Fruit fly (Drosophila melanogaster): ENCODE measurements around the gene Ugt36E1.
A peak's percentile ranks its signal among the peaks of the same experiment; 100 is the strongest.

Ugt36E1 gene

DNA sequence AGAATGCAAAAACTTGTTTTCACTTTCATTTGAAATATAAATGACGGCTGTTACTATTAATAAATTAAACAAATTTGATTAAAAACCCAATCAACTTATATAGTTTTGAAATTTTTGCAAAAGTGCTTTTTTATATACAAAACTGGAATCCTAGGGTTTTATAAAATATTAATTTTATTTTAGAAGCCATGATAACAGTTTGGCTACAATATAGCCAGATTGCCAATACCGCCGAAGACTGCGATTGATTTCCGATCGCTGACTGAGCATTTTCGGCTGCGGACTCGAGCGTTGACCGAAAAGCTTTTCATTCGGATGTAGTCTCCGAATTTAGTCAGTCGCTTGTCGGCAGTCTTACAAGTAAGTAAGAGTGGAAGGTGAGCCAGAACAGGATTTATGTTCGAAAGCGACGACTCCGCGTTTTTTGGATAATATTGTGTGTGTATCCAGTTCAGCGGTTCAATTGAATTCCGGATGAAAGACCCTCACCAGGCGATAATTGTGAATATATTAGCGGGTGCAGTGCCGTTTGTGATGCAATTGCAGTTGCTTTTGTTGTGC, 3.2 kb upstream of the Ugt36E1 start, which contains the start of gene Ugt36D1 (continued):
- TF ChIP-seq GATAe (GFP tag; conservative IDR thresholded peaks at IDR 0.05): no peak
- TF ChIP-seq CG16779 (GFP tag; IDR thresholded peaks at IDR 0.05): no peak
- no peak for TF ChIP-seq CG14050 (GFP tag; IDR thresholded peaks at IDR 0.05)
- TF ChIP-seq CG10543 (GFP tag; optimal IDR thresholded peaks at IDR 0.05): peak; percentile 17
- TF ChIP-seq E2f1 (GFP tag; IDR thresholded peaks at IDR 0.05): peak; percentile 36; the same call in 1 of the 2 replicates
- peak; percentile 2 for TF ChIP-seq p53 (GFP tag; optimal IDR thresholded peaks at IDR 0.05)
- TF ChIP-seq CG13287 (GFP tag; IDR thresholded peaks at IDR 0.05; ENCODE audit: partially characterized antibody): peak; percentile 43; the same call in 1 of the 2 replicates
- TF ChIP-seq CG4820 (GFP tag; optimal IDR thresholded peaks at IDR 0.05): no peak
- TF ChIP-seq HLH3B (GFP tag; IDR thresholded peaks at IDR 0.05): peak; percentile 30; the same call in 1 of the 2 replicates
- TF ChIP-seq dpn (GFP tag; optimal IDR thresholded peaks at IDR 0.05): peak in 1 of 2 experiments; percentile 0
- TF ChIP-seq Hmr (GFP tag; optimal IDR thresholded peaks at IDR 0.05): no peak
- 0 out of 3 replicates have a peak, but pooled peaks have one; percentile 48 for TF ChIP-seq mld (GFP tag; IDR thresholded peaks at IDR 0.05; ENCODE audit: partially characterized antibody)
- no peak for TF ChIP-seq CG8281 (tag; optimal IDR thresholded peaks at IDR 0.05)
- TF ChIP-seq CG17361 (GFP tag; IDR thresholded peaks at IDR 0.05): peak; percentile 26; the same call in 1 of the 3 replicates
- peak; percentile 13 for TF ChIP-seq ewg (GFP tag; optimal IDR thresholded peaks at IDR 0.05)
- peak; percentile 81; the same call in 2 of the 4 replicates for TF ChIP-seq chinmo (GFP tag; IDR thresholded peaks at IDR 0.05; ENCODE audit: partially characterized antibody)
- peak; percentile 33; the same call in 1 of the 2 replicates for TF ChIP-seq Rfx (GFP tag; IDR thresholded peaks at IDR 0.05)
- 0 out of 2 replicates have a peak, but pooled peaks have one; percentile 24 for TF ChIP-seq CG32532 (GFP tag; IDR thresholded peaks at IDR 0.05)
- peak; percentile 32 for TF ChIP-seq lab (GFP tag; optimal IDR thresholded peaks at IDR 0.05)
- peak; percentile 50 for TF ChIP-seq lbe (GFP tag; optimal IDR thresholded peaks at IDR 0.05)
- no peak for TF ChIP-seq Gug (GFP tag; IDR thresholded peaks at IDR 0.05)
- no peak for TF ChIP-seq caup (GFP tag; optimal IDR thresholded peaks at IDR 0.05; ENCODE audit: severe bottlenecking)
- TF ChIP-seq nom (GFP tag; optimal IDR thresholded peaks at IDR 0.05): peak; percentile 15
- TF ChIP-seq CG14860 (GFP tag; IDR thresholded peaks at IDR 0.05; ENCODE audit: partially characterized antibody): no peak
- no peak for TF ChIP-seq eve (GFP tag; optimal IDR thresholded peaks at IDR 0.05)
- TF ChIP-seq CG31441 (GFP tag; IDR thresholded peaks at IDR 0.05): no peak
- no peak for TF ChIP-seq org-1 (GFP tag; optimal IDR thresholded peaks at IDR 0.05)
- no peak for TF ChIP-seq CG4854 (GFP tag; optimal IDR thresholded peaks at IDR 0.05)
- TF ChIP-seq schlank (tag; optimal IDR thresholded peaks at IDR 0.05): no peak
- TF ChIP-seq ftz-f1 (GFP tag; optimal IDR thresholded peaks at IDR 0.05): peak; percentile 53
- 0 out of 3 replicates have a peak, but pooled peaks have one; percentile 51 for TF ChIP-seq so (GFP tag; IDR thresholded peaks at IDR 0.05)
- no peak for TF ChIP-seq pho (GFP tag; optimal IDR thresholded peaks at IDR 0.05)
- no peak for TF ChIP-seq Sry-δ (GFP tag; optimal IDR thresholded peaks at IDR 0.05)
- no peak for TF ChIP-seq YL-1 (GFP tag; optimal IDR thresholded peaks at IDR 0.05)
- 0 out of 2 replicates have a peak, but pooled peaks have one; percentile 23 for TF ChIP-seq CG14014 (GFP tag; IDR thresholded peaks at IDR 0.05)
- TF ChIP-seq CrebB (tag; optimal IDR thresholded peaks at IDR 0.05): peak; percentile 4
- peak; percentile 67; the same call in 1 of the 2 replicates for TF ChIP-seq aop (GFP tag; IDR thresholded peaks at IDR 0.05)
- no peak for TF ChIP-seq hbn (GFP tag; IDR thresholded peaks at IDR 0.05; ENCODE audit: partially characterized antibody)
- TF ChIP-seq CG15514 (GFP tag; optimal IDR thresholded peaks at IDR 0.05): peak; percentile 52
- TF ChIP-seq Blimp-1 (GFP tag; optimal IDR thresholded peaks at IDR 0.05): peak; percentile 72
- TF ChIP-seq CoRest (tag; optimal IDR thresholded peaks at IDR 0.05): no peak
- TF ChIP-seq zen2 (GFP tag; IDR thresholded peaks at IDR 0.05; ENCODE audit: partially characterized antibody): no peak
- no peak for TF ChIP-seq CG12391 (tag; optimal IDR thresholded peaks at IDR 0.05)
- TF ChIP-seq Dad (GFP tag; optimal IDR thresholded peaks at IDR 0.05): no peak
- TF ChIP-seq bbx (GFP tag; IDR thresholded peaks at IDR 0.05; ENCODE audit: partially characterized antibody): no peak
- peak; percentile 93 for TF ChIP-seq Sry-β (GFP tag; optimal IDR thresholded peaks at IDR 0.05)
- peak; percentile 23; the same call in 1 of the 2 replicates for TF ChIP-seq stc (GFP tag; IDR thresholded peaks at IDR 0.05)
- peak; percentile 36 for TF ChIP-seq kni (GFP tag; optimal IDR thresholded peaks at IDR 0.05)
